Fruit fly (Drosophila melanogaster): ENCODE results near the gene CG34282.

DNA sequence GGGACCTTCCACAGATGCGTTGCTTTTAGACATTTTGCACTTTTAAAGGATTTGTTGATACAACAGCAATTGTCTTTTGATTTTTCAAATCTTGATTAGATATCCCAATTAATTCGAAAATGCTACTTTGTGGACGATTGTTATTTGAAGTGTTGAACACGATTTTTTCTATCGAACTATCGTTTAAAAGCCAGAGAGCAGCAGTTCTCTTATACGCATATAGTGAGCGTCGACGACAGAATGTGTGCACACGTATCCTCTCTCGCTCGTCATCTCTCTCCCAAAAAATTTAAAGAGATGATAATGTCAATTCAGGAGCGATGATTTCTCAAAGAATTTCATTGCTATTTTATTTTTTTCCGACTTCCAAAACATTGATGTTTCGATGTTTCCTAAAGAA is 27.4 kb downstream of the CG34282 start, which contains the start of gene CG34283:
- no peak for TF ChIP-seq CG9139 (GFP tag; optimal IDR thresholded peaks at IDR 0.05)
- TF ChIP-seq salr (GFP tag; optimal IDR thresholded peaks at IDR 0.05), result no peak
- no peak for TF ChIP-seq dsx (GFP tag; optimal IDR thresholded peaks at IDR 0.05; ENCODE audit: poor library complexity, severe bottlenecking)
- TF ChIP-seq acj6 (GFP tag; optimal IDR thresholded peaks at IDR 0.05), result no peak
- no peak for TF ChIP-seq Lpt (GFP tag; optimal IDR thresholded peaks at IDR 0.05)

All from whole organism, prepupa.